Fruit fly (Drosophila melanogaster): Measurements from ENCODE around the gene Kal1.

Kal1 gene

DNA sequence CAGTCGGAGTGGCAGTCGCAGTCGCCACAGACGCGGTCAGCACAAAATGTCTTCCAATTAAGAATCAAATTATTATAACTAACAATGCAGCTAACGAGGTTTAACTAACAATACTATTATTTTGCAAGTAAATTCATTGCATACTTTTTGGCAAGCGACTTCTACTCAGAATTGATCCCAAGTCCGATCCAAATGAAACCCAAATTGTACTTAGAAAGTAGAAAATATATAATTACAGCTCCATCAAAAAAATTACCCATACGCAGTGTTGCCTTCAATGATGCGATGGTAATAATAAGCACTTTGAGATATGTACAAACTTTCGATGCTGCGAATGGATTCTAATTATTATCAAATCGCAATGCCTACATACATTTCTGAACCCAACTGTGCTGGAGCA lies 2.6 kb downstream of the Kal1 start (continued):
- TF ChIP-seq eg (GFP tag; IDR thresholded peaks at IDR 0.05) (0 out of 3 replicates have a peak, but pooled peaks have one; percentile 8), Sox14 (GFP tag; optimal IDR thresholded peaks at IDR 0.05) (peak; percentile 68), spab (GFP tag; optimal IDR thresholded peaks at IDR 0.05) (peak; percentile 67), CG11902 (GFP tag; optimal IDR thresholded peaks at IDR 0.05) (no peak), dac (GFP tag; optimal IDR thresholded peaks at IDR 0.05) (peak; percentile 31), CG3919 (GFP tag; optimal IDR thresholded peaks at IDR 0.05) (peak; percentile 60), Hr38 (GFP tag; optimal IDR thresholded peaks at IDR 0.05) (no peak), CG8632 (GFP tag; optimal IDR thresholded peaks at IDR 0.05) (peak; percentile 45), dsx (GFP tag; optimal IDR thresholded peaks at IDR 0.05; ENCODE audit: poor library complexity, severe bottlenecking) (no peak), Lpt (GFP tag; optimal IDR thresholded peaks at IDR 0.05) (no peak), achi (GFP tag; optimal IDR thresholded peaks at IDR 0.05) (peak; percentile 50), Gug (GFP tag; IDR thresholded peaks at IDR 0.05) (no peak), CG6808 (GFP tag; optimal IDR thresholded peaks at IDR 0.05) (peak; percentile 68), net (GFP tag; optimal IDR thresholded peaks at IDR 0.05) (peak; percentile 23), CG34406 (GFP tag; optimal IDR thresholded peaks at IDR 0.05) (peak; percentile 10), Eip75B (GFP tag; optimal IDR thresholded peaks at IDR 0.05) (peak; percentile 56), CG4318 (GFP tag; optimal IDR thresholded peaks at IDR 0.05) (peak; percentile 53), CG15336 (GFP tag; IDR thresholded peaks at IDR 0.05) (peak; percentile 36), Blimp-1 (GFP tag; optimal IDR thresholded peaks at IDR 0.05) (no peak), CG10669 (GFP tag; optimal IDR thresholded peaks at IDR 0.05) (peak; percentile 46), Met (GFP tag; optimal IDR thresholded peaks at IDR 0.05) (peak; percentile 43), pdm3 (GFP tag; optimal IDR thresholded peaks at IDR 0.05) (peak; percentile 49), Hr4 (GFP tag; optimal IDR thresholded peaks at IDR 0.05) (peak; percentile 71), CG11294 (GFP tag; IDR thresholded peaks at IDR 0.05) (no peak), vri (GFP tag; optimal IDR thresholded peaks at IDR 0.05) (no peak), fkh (GFP tag; optimal IDR thresholded peaks at IDR 0.05) (no peak), CG7368 (GFP tag; optimal IDR thresholded peaks at IDR 0.05) (peak; percentile 44), ss (GFP tag; optimal IDR thresholded peaks at IDR 0.05) (peak; percentile 36 to 52), CG1621 (tag; optimal IDR thresholded peaks at IDR 0.05) (no peak), Ets21C (GFP tag; optimal IDR thresholded peaks at IDR 0.05) (no peak), lz (GFP tag; optimal IDR thresholded peaks at IDR 0.05) (peak; percentile 51), CG6276 (GFP tag; optimal IDR thresholded peaks at IDR 0.05) (peak; percentile 60)

DNA sequence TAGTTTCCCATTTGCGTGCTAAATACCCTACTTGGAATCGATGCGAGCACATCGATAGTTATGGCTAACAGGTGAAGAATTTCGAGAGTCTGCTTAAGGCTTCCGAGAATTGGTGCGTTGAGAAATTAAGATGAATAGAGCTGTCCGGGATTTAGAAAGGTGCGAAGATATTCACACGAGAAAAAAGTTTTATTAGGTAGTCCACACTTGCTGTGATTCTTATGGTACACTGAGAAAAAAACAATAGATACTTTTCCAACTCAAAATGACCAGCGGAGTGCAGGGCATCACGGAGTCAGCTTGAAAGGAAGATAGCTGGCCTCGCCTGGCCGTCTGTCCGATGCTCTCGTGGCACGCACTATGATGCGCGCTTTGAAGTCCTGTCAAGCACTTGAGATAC lies 3.3 kb downstream of the Kal1 start:
- peak; percentile 78 for TF ChIP-seq CG6276 (GFP tag; optimal IDR thresholded peaks at IDR 0.05)
- peak; percentile 76 for TF ChIP-seq CG10669 (GFP tag; optimal IDR thresholded peaks at IDR 0.05)
- TF ChIP-seq Hr4 (GFP tag; optimal IDR thresholded peaks at IDR 0.05): peak; percentile 82
- TF ChIP-seq CG6854 (GFP tag; optimal IDR thresholded peaks at IDR 0.05): no peak
- no peak for TF ChIP-seq fkh (GFP tag; optimal IDR thresholded peaks at IDR 0.05)
- peak; percentile 45 for TF ChIP-seq Sox102F (GFP tag; optimal IDR thresholded peaks at IDR 0.05)
- TF ChIP-seq Ets96B (tag; optimal IDR thresholded peaks at IDR 0.05): peak; percentile 75
- peak; percentile 78 for TF ChIP-seq Eip75B (GFP tag; optimal IDR thresholded peaks at IDR 0.05)
- TF ChIP-seq net (GFP tag; optimal IDR thresholded peaks at IDR 0.05): peak; percentile 60
- peak; percentile 48 for TF ChIP-seq cyc (GFP tag; optimal IDR thresholded peaks at IDR 0.05)
- TF ChIP-seq esn (GFP tag; optimal IDR thresholded peaks at IDR 0.05): peak; percentile 68
- TF ChIP-seq CG8319 (GFP tag; optimal IDR thresholded peaks at IDR 0.05): no peak
- peak; percentile 11 for TF ChIP-seq Ets21C (GFP tag; optimal IDR thresholded peaks at IDR 0.05)
- peak; percentile 36 to 79 for TF ChIP-seq salr (GFP tag; optimal IDR thresholded peaks at IDR 0.05)
- peak; percentile 70 for TF ChIP-seq spab (GFP tag; optimal IDR thresholded peaks at IDR 0.05)
- peak; percentile 66 for TF ChIP-seq dac (GFP tag; optimal IDR thresholded peaks at IDR 0.05)
- peak; percentile 67 for TF ChIP-seq acj6 (GFP tag; optimal IDR thresholded peaks at IDR 0.05)
- peak; percentile 57 for TF ChIP-seq Gug (GFP tag; IDR thresholded peaks at IDR 0.05)
- TF ChIP-seq CG6792 (GFP tag; optimal IDR thresholded peaks at IDR 0.05): peak; percentile 31
- TF ChIP-seq CG3919 (GFP tag; optimal IDR thresholded peaks at IDR 0.05): peak; percentile 77
- TF ChIP-seq CG11294 (GFP tag; IDR thresholded peaks at IDR 0.05): no peak
- TF ChIP-seq fd59A (GFP tag; optimal IDR thresholded peaks at IDR 0.05): peak; percentile 80
- peak; percentile 68 for TF ChIP-seq OdsH (GFP tag; optimal IDR thresholded peaks at IDR 0.05)
- TF ChIP-seq dsx (GFP tag; optimal IDR thresholded peaks at IDR 0.05; ENCODE audit: poor library complexity, severe bottlenecking): peak; percentile 60
- TF ChIP-seq CG7368 (GFP tag; optimal IDR thresholded peaks at IDR 0.05): peak; percentile 31
- TF ChIP-seq lz (GFP tag; optimal IDR thresholded peaks at IDR 0.05): peak; percentile 63
- no peak for TF ChIP-seq fd85E (GFP tag; optimal IDR thresholded peaks at IDR 0.05)
- peak; percentile 81 for TF ChIP-seq CG4318 (GFP tag; optimal IDR thresholded peaks at IDR 0.05)
- peak; percentile 68 for TF ChIP-seq achi (GFP tag; optimal IDR thresholded peaks at IDR 0.05)
- TF ChIP-seq Hr38 (GFP tag; optimal IDR thresholded peaks at IDR 0.05): no peak
- no peak for TF ChIP-seq Eip93F (GFP tag; optimal IDR thresholded peaks at IDR 0.05)
- peak; percentile 69 for TF ChIP-seq eg (GFP tag; IDR thresholded peaks at IDR 0.05)
- TF ChIP-seq CG31627 (GFP tag; optimal IDR thresholded peaks at IDR 0.05): peak; percentile 44
- no peak for TF ChIP-seq CG11902 (GFP tag; optimal IDR thresholded peaks at IDR 0.05)
- TF ChIP-seq vri (GFP tag; optimal IDR thresholded peaks at IDR 0.05): peak; percentile 50
- peak; percentile 76 for TF ChIP-seq CG3032 (tag; optimal IDR thresholded peaks at IDR 0.05)

Data from whole organism, prepupa.